Fruit fly (Drosophila melanogaster) whole organism, embryonic: Measurements from ENCODE around the gene CG10470.

Experiments used
- Atf6 ChIP-seq: fragments of 200-800 bp; sonication (Bioruptor generic); IDR thresholded peaks from 2 replicates; pipeline ENCODE4 v1.3.6; 2022; ENCODE audit warnings: missing biosample characterization, missing genetic modification characterization
- CG10431 ChIP-seq: fragments of 200-800 bp; sonication (Bioruptor generic); optimal IDR thresholded peaks from 3 replicates; lab custom pipeline; 2018; ENCODE audit warnings: missing biosample characterization, mild to moderate bottlenecking, missing genetic modification characterization
- CG10959 ChIP-seq: fragments of 200-800 bp; sonication (Bioruptor generic); IDR thresholded peaks from 2 replicates; pipeline ENCODE4 v1.3.6; 2022; ENCODE audit warnings: missing biosample characterization, missing genetic modification characterization
- CG10979 ChIP-seq: fragments of 200-800 bp; sonication (Bioruptor generic); optimal IDR thresholded peaks from 2 replicates; lab custom pipeline; 2018; ENCODE audit warnings: missing biosample characterization, mild to moderate bottlenecking, missing genetic modification characterization, moderate library complexity
- CG11504 ChIP-seq: fragments of 200-800 bp; sonication (Bioruptor generic); optimal IDR thresholded peaks from 3 replicates; lab custom pipeline; 2019; ENCODE audit warnings: missing biosample characterization, mild to moderate bottlenecking, missing genetic modification characterization, moderate library complexity
- CG12236 ChIP-seq: fragments of 200-800 bp; sonication (Bioruptor generic); optimal IDR thresholded peaks from 2 replicates; lab custom pipeline; 2016; ENCODE audit warnings: missing biosample characterization, missing genetic modification characterization
- CG12299 ChIP-seq: fragments of 200-800 bp; sonication (Bioruptor generic); optimal IDR thresholded peaks from 2 replicates; lab custom pipeline; 2018; ENCODE audit warnings: missing biosample characterization, mild to moderate bottlenecking, missing genetic modification characterization
- CG14014 ChIP-seq: fragments of 200-800 bp; sonication (Bioruptor generic); IDR thresholded peaks from 2 replicates; pipeline ENCODE4 v1.3.6; 2022; ENCODE audit warnings: missing biosample characterization, missing genetic modification characterization
- CG15269 ChIP-seq: fragments of 200-800 bp; sonication (Bioruptor generic); optimal IDR thresholded peaks from 2 replicates; lab custom pipeline; 2018; ENCODE audit warnings: missing biosample characterization, mild to moderate bottlenecking, missing genetic modification characterization, moderate library complexity
- CG15601 ChIP-seq: fragments of 200-800 bp; sonication (Bioruptor generic); optimal IDR thresholded peaks from 3 replicates; lab custom pipeline; 2019; ENCODE audit warnings: missing biosample characterization, mild to moderate bottlenecking, missing genetic modification characterization, moderate library complexity
- CG1602 ChIP-seq: fragments of 200-800 bp; sonication (Bioruptor generic); optimal IDR thresholded peaks from 3 replicates; lab custom pipeline; 2016; ENCODE audit warnings: missing biosample characterization, missing genetic modification characterization
- CG17802 ChIP-seq: fragments of 200-800 bp; sonication (Bioruptor generic); optimal IDR thresholded peaks from 2 replicates; lab custom pipeline; 2018; ENCODE audit warnings: missing biosample characterization, mild to moderate bottlenecking, missing genetic modification characterization, moderate library complexity
- CG2116 ChIP-seq: fragments of 200-800 bp; sonication (Bioruptor generic); optimal IDR thresholded peaks from 3 replicates; lab custom pipeline; 2018; ENCODE audit warnings: missing biosample characterization, mild to moderate bottlenecking, missing genetic modification characterization
- CG31224 ChIP-seq: fragments of 200-800 bp; sonication (Bioruptor generic); IDR thresholded peaks from 2 replicates; pipeline ENCODE4 v1.3.6; 2022; ENCODE audit warnings: missing biosample characterization, missing genetic modification characterization
- CG31441 ChIP-seq: fragments of 200-800 bp; sonication (Bioruptor generic); IDR thresholded peaks from 2 replicates; pipeline ENCODE4 v1.3.6; 2022; ENCODE audit warnings: missing biosample characterization, missing genetic modification characterization
- CG3163 ChIP-seq: fragments of 200-800 bp; sonication (Bioruptor generic); optimal IDR thresholded peaks from 3 replicates; lab custom pipeline; 2016; ENCODE audit warnings: missing biosample characterization, missing genetic modification characterization
- CG33557 ChIP-seq: fragments of 200-800 bp; sonication (Bioruptor generic); optimal IDR thresholded peaks from 2 replicates; lab custom pipeline; 2019; ENCODE audit warnings: missing biosample characterization, mild to moderate bottlenecking, missing genetic modification characterization, moderate library complexity
- CG34422 ChIP-seq: fragments of 200-800 bp; sonication (Bioruptor generic); IDR thresholded peaks from 3 replicates; pipeline ENCODE4 v1.3.6; 2022; ENCODE audit warnings: missing biosample characterization, missing genetic modification characterization
- CG5953 ChIP-seq: fragments of 200-800 bp; sonication (Bioruptor generic); IDR thresholded peaks from 2 replicates; pipeline ENCODE4 v1.3.6; 2022; ENCODE audit warnings: missing biosample characterization, missing genetic modification characterization
- CG6813 ChIP-seq: fragments of 200-800 bp; sonication (Bioruptor generic); optimal IDR thresholded peaks from 2 replicates; lab custom pipeline; 2017; ENCODE audit warnings: missing biosample characterization, missing genetic modification characterization, mild to moderate bottlenecking, moderate library complexity, missing genetic modification reagents
- CG7372 ChIP-seq: fragments of 200-800 bp; sonication (Bioruptor generic); IDR thresholded peaks from 2 replicates; pipeline ENCODE4 v1.3.6; 2022; ENCODE audit warnings: missing biosample characterization, missing genetic modification characterization
- CG7745 ChIP-seq: fragments of 200-800 bp; sonication (Bioruptor generic); optimal IDR thresholded peaks from 2 replicates; lab custom pipeline; 2018; ENCODE audit warnings: missing biosample characterization, mild to moderate bottlenecking, missing genetic modification characterization, moderate library complexity
- CG8290 ChIP-seq, 3 experiments: fragments of 200-800 bp; sonication (Bioruptor generic); optimal IDR thresholded peaks; 2 replicates each; lab custom pipeline; 2016 to 2019; ENCODE audit warnings: missing biosample characterization in 3 of 3, missing genetic modification characterization in 3 of 3, mild to moderate bottlenecking in 2 of 3, moderate library complexity in 1 of 3
- CG8924 ChIP-seq: fragments of 200-800 bp; optimal IDR thresholded peaks from 3 replicates; lab custom pipeline; 2019; ENCODE audit warnings: missing biosample characterization, mild to moderate bottlenecking, missing genetic modification characterization, moderate library complexity
- CG9797 ChIP-seq: fragments of 200-800 bp; sonication (Bioruptor generic); optimal IDR thresholded peaks from 3 replicates; lab custom pipeline; 2018; ENCODE audit warnings: missing biosample characterization, mild to moderate bottlenecking, missing genetic modification characterization
- CG9817 ChIP-seq: fragments of 200-800 bp; sonication (Bioruptor generic); optimal IDR thresholded peaks from 2 replicates; lab custom pipeline; 2018; ENCODE audit warnings: missing biosample characterization, mild to moderate bottlenecking, missing genetic modification characterization, moderate library complexity
- Dip3 ChIP-seq: fragments of 200-800 bp; sonication (Bioruptor generic); optimal IDR thresholded peaks from 3 replicates; lab custom pipeline; 2016; ENCODE audit warnings: missing biosample characterization, missing genetic modification characterization
- Fer3 ChIP-seq: fragments of 200-800 bp; sonication (Bioruptor generic); optimal IDR thresholded peaks from 2 replicates; lab custom pipeline; 2018; ENCODE audit warnings: missing biosample characterization, mild to moderate bottlenecking, missing genetic modification characterization, moderate library complexity
- MTF-1 ChIP-seq: fragments of 200-800 bp; sonication (Bioruptor generic); optimal IDR thresholded peaks from 2 replicates; lab custom pipeline; 2018; ENCODE audit warnings: missing biosample characterization, mild to moderate bottlenecking, missing genetic modification characterization, borderline replicate concordance
- Rfx ChIP-seq: fragments of 200-800 bp; sonication (Bioruptor generic); IDR thresholded peaks from 2 replicates; pipeline ENCODE4 v1.3.6; 2022; ENCODE audit warnings: missing biosample characterization, missing genetic modification characterization
- Sin3A ChIP-seq: fragments of >200 bp; optimal IDR thresholded peaks from 2 replicates; lab custom pipeline; 2018
- Sox102F ChIP-seq: fragments of 200-800 bp; sonication (Bioruptor generic); optimal IDR thresholded peaks from 2 replicates; lab custom pipeline; 2018; ENCODE audit warnings: missing biosample characterization, mild to moderate bottlenecking, missing genetic modification characterization, moderate library complexity
- ap ChIP-seq: fragments of 200-800 bp; sonication (Bioruptor generic); IDR thresholded peaks from 2 replicates; pipeline ENCODE4 v1.3.6; 2022; ENCODE audit warnings: missing biosample characterization, missing genetic modification characterization
- az2 ChIP-seq: fragments of 200-800 bp; sonication (Bioruptor generic); optimal IDR thresholded peaks from 3 replicates; lab custom pipeline; 2016; ENCODE audit warnings: missing biosample characterization, missing genetic modification characterization
- btn ChIP-seq: fragments of 200-800 bp; sonication (Bioruptor generic); optimal IDR thresholded peaks from 2 replicates; lab custom pipeline; 2016; ENCODE audit warnings: missing biosample characterization, missing genetic modification characterization
- caup ChIP-seq: fragments of 200-800 bp; sonication (Bioruptor generic); optimal IDR thresholded peaks from 3 replicates; lab custom pipeline; 2017; ENCODE audit warnings: missing biosample characterization, mild to moderate bottlenecking, missing genetic modification characterization, moderate library complexity; ENCODE audit not compliant: severe bottlenecking
- ci ChIP-seq: fragments of 200-800 bp; sonication (Bioruptor generic); IDR thresholded peaks from 3 replicates; pipeline ENCODE4 v1.3.6; 2022; ENCODE audit warnings: missing biosample characterization, missing genetic modification characterization
- dmrt11E ChIP-seq: fragments of 200-800 bp; sonication (Bioruptor generic); optimal IDR thresholded peaks from 3 replicates; lab custom pipeline; 2018; ENCODE audit warnings: missing biosample characterization, mild to moderate bottlenecking, missing genetic modification characterization, moderate library complexity
- ems ChIP-seq: fragments of 200-800 bp; sonication (Bioruptor generic); optimal IDR thresholded peaks from 3 replicates; lab custom pipeline; 2016; ENCODE audit warnings: missing biosample characterization, missing genetic modification characterization
- esg ChIP-seq: fragments of 200-800 bp; sonication (Bioruptor generic); conservative IDR thresholded peaks from 2 replicates; pipeline ENCODE4 v1.3.6; 2022; ENCODE audit warnings: missing biosample characterization, missing genetic modification characterization
- nom ChIP-seq: fragments of 200-800 bp; sonication (Bioruptor generic); optimal IDR thresholded peaks from 2 replicates; lab custom pipeline; 2017; ENCODE audit warnings: missing biosample characterization, missing genetic modification characterization, mild to moderate bottlenecking, moderate library complexity, missing genetic modification reagents
- phol ChIP-seq: fragments of 200-800 bp; sonication (Bioruptor generic); optimal IDR thresholded peaks from 3 replicates; lab custom pipeline; 2018; ENCODE audit warnings: missing biosample characterization, mild to moderate bottlenecking, missing genetic modification characterization, moderate library complexity
- pros ChIP-seq: fragments of 200-800 bp; sonication (Bioruptor generic); optimal IDR thresholded peaks from 3 replicates; lab custom pipeline; 2019; ENCODE audit warnings: missing biosample characterization, mild to moderate bottlenecking, missing genetic modification characterization, moderate library complexity
- sisA ChIP-seq: fragments of 200-800 bp; sonication (Bioruptor generic); IDR thresholded peaks from 2 replicates; pipeline ENCODE4 v1.3.6; 2022; ENCODE audit warnings: missing biosample characterization, missing genetic modification characterization
- slp2 ChIP-seq: fragments of 200-800 bp; sonication (Bioruptor generic); optimal IDR thresholded peaks from 2 replicates; lab custom pipeline; 2016; ENCODE audit warnings: missing biosample characterization, missing genetic modification characterization
- sqz ChIP-seq: fragments of 200-800 bp; sonication (Bioruptor generic); optimal IDR thresholded peaks from 3 replicates; lab custom pipeline; 2018; ENCODE audit warnings: missing biosample characterization, mild to moderate bottlenecking, missing genetic modification characterization
- sr ChIP-seq: fragments of 200-800 bp; sonication (Bioruptor generic); IDR thresholded peaks from 3 replicates; pipeline ENCODE4 v1.3.6; 2022; ENCODE audit warnings: missing biosample characterization, missing genetic modification characterization
- tap ChIP-seq: fragments of 200-800 bp; optimal IDR thresholded peaks from 3 replicates; lab custom pipeline; 2019; ENCODE audit warnings: missing biosample characterization, mild to moderate bottlenecking, missing genetic modification characterization, moderate library complexity
- tgo ChIP-seq: fragments of 200-800 bp; sonication (Bioruptor generic); IDR thresholded peaks from 3 replicates; pipeline ENCODE4 v1.3.6; 2022; ENCODE audit warnings: missing biosample characterization, missing genetic modification characterization
- unpg ChIP-seq: fragments of 200-800 bp; sonication (Bioruptor generic); optimal IDR thresholded peaks from 3 replicates; lab custom pipeline; 2018; ENCODE audit warnings: missing biosample characterization, mild to moderate bottlenecking, missing genetic modification characterization, moderate library complexity

The CG10470 gene

DNA sequence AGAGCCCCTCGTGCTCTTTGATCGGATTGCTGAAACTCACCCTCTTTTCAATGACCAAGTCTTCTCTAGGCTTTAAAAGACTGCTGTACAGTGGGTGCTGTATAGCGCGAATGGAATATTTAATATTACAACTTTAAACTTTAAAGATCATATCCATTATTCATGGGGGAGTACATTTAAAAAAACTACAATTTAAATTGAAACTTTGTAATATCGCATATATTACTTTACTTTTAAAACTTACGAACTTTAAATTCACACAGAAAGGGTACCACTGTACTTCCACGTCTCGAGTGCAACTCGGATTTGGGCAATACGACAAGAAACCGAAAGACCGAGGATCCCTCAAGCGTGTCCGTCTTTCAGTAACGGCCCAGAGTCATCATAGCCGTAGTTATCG lies 10.0 kb downstream of the CG10470 start, which contains the start of gene Phlpp (continued):
- TF ChIP-seq CG8290 (GFP tag; optimal IDR thresholded peaks at IDR 0.05; lab: Kevin White, UChicago) (peak; percentile 14), CG8290 (tag; optimal IDR thresholded peaks at IDR 0.05; lab: Kevin White, UChicago) (no peak), sisA (GFP tag; lab: Robert Waterston, UW) (peak; percentile 60), MTF-1 (peak; percentile 3), Rfx (0 out of 2 replicates have a peak, but pooled peaks have one; percentile 27), CG6813 (GFP tag; lab: Kevin White, UChicago) (peak; percentile 49), CG15269 (tag; lab: Kevin White, UChicago) (no peak), btn (GFP tag; lab: Kevin White, UChicago) (no peak), CG17802 (tag; lab: Kevin White, UChicago) (peak; percentile 14), ems (GFP tag; lab: Kevin White, UChicago) (peak; percentile 28), CG31224 (GFP tag; lab: Robert Waterston, UW) (no peak), CG12299 (tag; lab: Kevin White, UChicago) (no peak), Dip3 (peak; percentile 27), slp2 (GFP tag; lab: Kevin White, UChicago) (peak; percentile 4), CG5953 (0 out of 2 replicates have a peak, but pooled peaks have one; percentile 47), az2 (GFP tag; lab: Kevin White, UChicago) (peak; percentile 36), Fer3 (tag; lab: Kevin White, UChicago) (peak; percentile 55), caup (GFP tag; lab: Kevin White, UChicago) (no peak), CG7372 (GFP tag; lab: Robert Waterston, UW) (peak; percentile 49), pros (GFP tag; lab: Kevin White, UChicago) (peak; percentile 45), Sox102F (GFP tag; lab: Kevin White, UChicago) (no peak), CG10431 (GFP tag; lab: Kevin White, UChicago) (no peak), CG9817 (tag; lab: Kevin White, UChicago) (no peak), nom (GFP tag; lab: Kevin White, UChicago) (no peak), CG33557 (GFP tag; lab: Kevin White, UChicago) (peak; percentile 15), CG7745 (tag; lab: Kevin White, UChicago) (no peak), Sin3A (lab: Kevin White, UChicago) (no peak), tap (tag; lab: Kevin White, UChicago) (no peak), CG3163 (GFP tag; lab: Kevin White, UChicago) (peak; percentile 49), CG11504 (tag; lab: Kevin White, UChicago) (peak; percentile 77), CG2116 (GFP tag; lab: Kevin White, UChicago) (peak; percentile 10), CG10979 (tag; lab: Kevin White, UChicago) (peak; percentile 83), CG14014 (GFP tag; lab: Robert Waterston, UW) (peak; percentile 56; the same call in 1 of the 2 replicates), CG34422 (GFP tag; lab: Robert Waterston, UW) (peak; percentile 70; the same call in 1 of the 3 replicates), tgo (GFP tag; lab: Robert Waterston, UW) (peak; percentile 68), CG1602 (GFP tag; lab: Kevin White, UChicago) (no peak), CG8924 (tag; lab: Kevin White, UChicago) (peak; percentile 40), sr (no peak), CG12236 (GFP tag; lab: Kevin White, UChicago) (no peak), ci (peak; percentile 40; the same call in 1 of the 3 replicates), Atf6 (GFP tag; lab: Robert Waterston, UW) (no peak), CG15601 (tag; lab: Kevin White, UChicago) (no peak), CG10959 (GFP tag; lab: Robert Waterston, UW) (peak; percentile 71), dmrt11E (tag; lab: Kevin White, UChicago) (peak; percentile 59), CG31441 (GFP tag; lab: Robert Waterston, UW) (peak; percentile 78), ap (GFP tag; lab: Robert Waterston, UW) (no peak), unpg (GFP tag; lab: Kevin White, UChicago) (peak; percentile 31), phol (peak; percentile 74), CG9797 (no peak), esg (GFP tag; lab: Robert Waterston, UW) (peak; percentile 45), sqz (GFP tag; lab: Kevin White, UChicago) (no peak)
